Worm (Caenorhabditis elegans) whole organism, L4 larva: ENCODE measurements around the gene lgc-6.

ENCODE experiments used
- D1046.2 ChIP-seq: fragments of 200-800 bp; sonication (Bioruptor generic); IDR thresholded peaks from 2 replicates; pipeline ENCODE4 v1.3.6; 2022; ENCODE audit warnings: missing genetic modification characterization, missing compliant biosample characterization
- F10B5.3 ChIP-seq: sonication (generic microtip); optimal IDR thresholded peaks from 2 replicates; lab custom pipeline; 2016; ENCODE audit warnings: mild to moderate bottlenecking, missing genetic modification characterization, missing compliant biosample characterization
- F26F4.8 ChIP-seq: fragments of 200-800 bp; sonication (Bioruptor generic); conservative IDR thresholded peaks from 2 replicates; pipeline ENCODE4 v1.3.6; 2022; ENCODE audit warnings: missing genetic modification characterization, missing compliant biosample characterization
- F37D6.2 ChIP-seq: sonication (generic microtip); optimal IDR thresholded peaks from 2 replicates; lab custom pipeline; 2016; ENCODE audit warnings: mild to moderate bottlenecking, missing genetic modification characterization, missing compliant biosample characterization
- F49E8.2 ChIP-seq: sonication (generic microtip); optimal IDR thresholded peaks from 2 replicates; lab custom pipeline; 2016; ENCODE audit warnings: missing compliant biosample characterization, mild to moderate bottlenecking, missing genetic modification characterization, borderline replicate concordance
- T20F7.1 ChIP-seq: fragments of 200-800 bp; sonication (Bioruptor generic); optimal IDR thresholded peaks from 2 replicates; lab custom pipeline; 2018; ENCODE audit warnings: mild to moderate bottlenecking, missing genetic modification characterization, missing compliant biosample characterization
- T26A8.4 ChIP-seq: fragments of 200-800 bp; sonication (Bioruptor generic); IDR thresholded peaks from 2 replicates; pipeline ENCODE4 v1.3.6; 2022; ENCODE audit warnings: missing genetic modification characterization, missing compliant biosample characterization
- Y48G9A.11 ChIP-seq: fragments of 200-800 bp; sonication (Bioruptor generic); IDR thresholded peaks from 2 replicates; pipeline ENCODE4 v1.3.6; 2022; ENCODE audit warnings: missing genetic modification reagents, missing genetic modification characterization, missing compliant biosample characterization
- Y5F2A.4 ChIP-seq: fragments of 200-800 bp; sonication (Bioruptor generic); optimal IDR thresholded peaks from 2 replicates; lab custom pipeline; 2018; ENCODE audit warnings: mild to moderate bottlenecking, missing genetic modification characterization, missing compliant biosample characterization
- Y75B8A.6 ChIP-seq: fragments of 200-800 bp; sonication (Bioruptor generic); IDR thresholded peaks from 2 replicates; pipeline ENCODE4 v1.3.6; 2022; ENCODE audit warnings: missing genetic modification reagents, missing genetic modification characterization, missing compliant biosample characterization
- ZK337.2 ChIP-seq: fragments of 200-800 bp; sonication (Bioruptor generic); IDR thresholded peaks from 2 replicates; pipeline ENCODE4 v1.3.6; 2022; ENCODE audit warnings: missing genetic modification reagents, missing genetic modification characterization, missing compliant biosample characterization
- ZK546.5 ChIP-seq, 2 experiments: sonication (generic microtip); optimal IDR thresholded peaks; 2 replicates each; lab custom pipeline; 2017; ENCODE audit warnings: missing biosample characterization in 2 of 2, missing genetic modification characterization in 2 of 2
- aha-1 ChIP-seq: fragments of 150-350 bp; peaks from one replicate; lab custom pipeline; 2014; ENCODE audit warnings: missing biosample characterization, missing genetic modification characterization
- ama-1 ChIP-seq: fragments of 150-350 bp; optimal IDR thresholded peaks from 2 replicates; lab custom pipeline; 2014; ENCODE audit warnings: inconsistent platforms, mixed read lengths
- attf-4 ChIP-seq: sonication (generic microtip); optimal IDR thresholded peaks from 3 replicates; lab custom pipeline; 2017; ENCODE audit warnings: missing biosample characterization, missing genetic modification characterization
- cey-2 ChIP-seq: sonication (generic microtip); optimal IDR thresholded peaks from 3 replicates; lab custom pipeline; 2017; ENCODE audit warnings: missing genetic modification characterization, mild to moderate bottlenecking, missing compliant biosample characterization, antibody characterized with exemption, borderline replicate concordance; ENCODE audit not compliant: insufficient read depth
- ctbp-1 ChIP-seq: fragments of 200-800 bp; sonication (Bioruptor generic); IDR thresholded peaks from 2 replicates; pipeline ENCODE4 v1.3.6; 2022; ENCODE audit warnings: missing genetic modification reagents, missing genetic modification characterization, missing compliant biosample characterization
- daf-16 ChIP-seq, 3 experiments: sonication (generic microtip); optimal IDR thresholded peaks; 2 replicates each; lab custom pipeline; 2016 to 2017; ENCODE audit warnings: missing genetic modification characterization in 3 of 3, missing genetic modification reagents in 3 of 3, mild to moderate bottlenecking in 2 of 3, missing compliant biosample characterization in 2 of 3, missing biosample characterization in 1 of 3, moderate library complexity in 1 of 3
- daf-19 ChIP-seq: fragments of 200-800 bp; sonication (Bioruptor generic); conservative IDR thresholded peaks from 2 replicates; pipeline ENCODE4 v1.3.6; 2022; ENCODE audit warnings: missing genetic modification characterization, missing compliant biosample characterization
- dmd-6 ChIP-seq: fragments of 200-800 bp; sonication (Bioruptor generic); IDR thresholded peaks from 2 replicates; pipeline ENCODE4 v1.3.6; 2022; ENCODE audit warnings: missing genetic modification reagents, missing genetic modification characterization, missing compliant biosample characterization
- dpl-1 ChIP-seq: fragments of 150-350 bp; optimal IDR thresholded peaks from 2 replicates; lab custom pipeline; 2014; ENCODE audit warnings: missing biosample characterization, missing genetic modification reagents, missing genetic modification characterization
- duxl-1 ChIP-seq: sonication (generic microtip); optimal IDR thresholded peaks from 2 replicates; lab custom pipeline; 2016; ENCODE audit warnings: mild to moderate bottlenecking, missing genetic modification characterization, moderate library complexity, missing compliant biosample characterization; ENCODE audit not compliant: poor library complexity
- egl-27 ChIP-seq: sonication (generic microtip); optimal IDR thresholded peaks from 3 replicates; lab custom pipeline; 2017; ENCODE audit warnings: missing biosample characterization, missing genetic modification reagents, missing genetic modification characterization
- gei-8 ChIP-seq: fragments of 200-800 bp; sonication (Bioruptor generic); optimal IDR thresholded peaks from 2 replicates; lab custom pipeline; 2018; ENCODE audit warnings: mild to moderate bottlenecking, missing genetic modification characterization, missing compliant biosample characterization
- hif-1 ChIP-seq, 2 experiments: sonication (generic microtip); optimal IDR thresholded peaks; 2 replicates each; lab custom pipeline; 2016 to 2017; ENCODE audit warnings: missing compliant biosample characterization in 2 of 2, missing genetic modification characterization in 2 of 2, missing genetic modification reagents in 2 of 2, missing genotype in 2 of 2, mild to moderate bottlenecking in 1 of 2
- hmg-1.1 ChIP-seq: fragments of 200-800 bp; sonication (Bioruptor generic); IDR thresholded peaks from 2 replicates; pipeline ENCODE4 v1.3.6; 2022; ENCODE audit warnings: missing genetic modification reagents, missing genetic modification characterization, missing compliant biosample characterization
- jun-1 ChIP-seq: fragments of 150-350 bp; optimal IDR thresholded peaks from 2 replicates; lab custom pipeline; 2014; ENCODE audit warnings: missing biosample characterization, missing genetic modification reagents, missing genetic modification characterization
- lin-1 ChIP-seq: fragments of 200-800 bp; sonication (Bioruptor generic); IDR thresholded peaks from 2 replicates; pipeline ENCODE4 v1.3.6; 2022; ENCODE audit warnings: missing genetic modification reagents, missing genetic modification characterization, missing compliant biosample characterization
- lin-13 ChIP-seq: fragments of 150-350 bp; optimal IDR thresholded peaks from 2 replicates; lab custom pipeline; 2014; ENCODE audit warnings: missing biosample characterization, missing genetic modification reagents, missing genetic modification characterization
- lin-15B ChIP-seq: fragments of 150-350 bp; sonication (generic microtip); optimal IDR thresholded peaks from 3 replicates; lab custom pipeline; 2014; ENCODE audit warnings: missing biosample characterization, missing genetic modification characterization
- lin-29 ChIP-seq: fragments of 200-800 bp; sonication (Bioruptor generic); IDR thresholded peaks from 2 replicates; pipeline ENCODE4 v1.3.6; 2022; ENCODE audit warnings: missing genetic modification reagents, missing genetic modification characterization, missing compliant biosample characterization
- lin-39 ChIP-seq: fragments of 150-350 bp; optimal IDR thresholded peaks from 2 replicates; lab custom pipeline; 2014; ENCODE audit warnings: missing biosample characterization, missing genetic modification reagents, missing genetic modification characterization
- madf-9 ChIP-seq: fragments of 200-800 bp; sonication (Bioruptor generic); conservative IDR thresholded peaks from 2 replicates; pipeline ENCODE4 v1.3.6; 2022; ENCODE audit warnings: missing genetic modification reagents, missing genetic modification characterization, missing compliant biosample characterization
- mdl-1 ChIP-seq, 2 experiments: fragments of 150-350 bp in 1 of 2; sonication (generic microtip) in 1 of 2; optimal IDR thresholded peaks; 2 replicates each; lab custom pipeline; 2014 to 2017; ENCODE audit warnings: missing biosample characterization in 2 of 2, missing genetic modification characterization in 2 of 2
- mdt-29 ChIP-seq: fragments of 200-800 bp; sonication (Bioruptor generic); IDR thresholded peaks from 2 replicates; pipeline ENCODE4 v1.3.6; 2022; ENCODE audit warnings: missing genetic modification reagents, missing genetic modification characterization, missing compliant biosample characterization
- nhr-10 ChIP-seq: fragments of 150-350 bp; optimal IDR thresholded peaks from 2 replicates; lab custom pipeline; 2014; ENCODE audit warnings: missing biosample characterization, missing genetic modification characterization
- nhr-237 ChIP-seq: sonication (generic microtip); optimal IDR thresholded peaks from 2 replicates; lab custom pipeline; 2017; ENCODE audit warnings: missing biosample characterization, missing genetic modification characterization
- nhr-48 ChIP-seq: sonication (generic microtip); optimal IDR thresholded peaks from 2 replicates; lab custom pipeline; 2016; ENCODE audit warnings: mild to moderate bottlenecking, missing genetic modification characterization, missing compliant biosample characterization
- nhr-6 ChIP-seq: fragments of 150-350 bp; optimal IDR thresholded peaks from 2 replicates; lab custom pipeline; 2014; ENCODE audit warnings: missing biosample characterization, missing genetic modification characterization
- nhr-77 ChIP-seq: fragments of 150-350 bp; optimal IDR thresholded peaks from 2 replicates; lab custom pipeline; 2014; ENCODE audit warnings: missing biosample characterization, missing genetic modification characterization
- pha-4 ChIP-seq, 2 experiments: fragments of 150-350 bp in 1 of 2; fragments of 200-800 bp in 1 of 2; sonication (Bioruptor generic) in 1 of 2; IDR thresholded peaks in 1 of 2; optimal IDR thresholded peaks in 1 of 2; 2 replicates each; pipeline versions ENCODE4 v1.3.6 to Lab custom; 2014 to 2022; ENCODE audit warnings: missing genetic modification characterization in 2 of 2, missing genetic modification reagents in 2 of 2, missing biosample characterization in 1 of 2, missing compliant biosample characterization in 1 of 2
- sdz-12 ChIP-seq: fragments of 200-800 bp; sonication (Bioruptor generic); optimal IDR thresholded peaks from 2 replicates; lab custom pipeline; 2018; ENCODE audit warnings: mild to moderate bottlenecking, missing genetic modification characterization, missing compliant biosample characterization
- set-16 ChIP-seq: fragments of 200-800 bp; sonication (Bioruptor generic); IDR thresholded peaks from 2 replicates; pipeline ENCODE4 v1.3.6; 2022; ENCODE audit warnings: missing genetic modification reagents, missing genetic modification characterization, missing compliant biosample characterization
- spr-1 ChIP-seq: sonication (generic microtip); optimal IDR thresholded peaks from 2 replicates; lab custom pipeline; 2016; ENCODE audit warnings: mild to moderate bottlenecking, missing genetic modification characterization, missing compliant biosample characterization
- unc-130 ChIP-seq: sonication (generic microtip); optimal IDR thresholded peaks from 2 replicates; lab custom pipeline; 2016; ENCODE audit warnings: missing genetic modification reagents, missing genetic modification characterization, missing compliant biosample characterization
- unc-62 ChIP-seq, 3 experiments: fragments of 150-350 bp in 1 of 3; sonication (generic microtip); optimal IDR thresholded peaks in 2 of 3; peaks in 1 of 3; 1 replicate in 1 of 3; 2 replicates in 2 of 3; lab custom pipeline; 2014 to 2017; ENCODE audit warnings: missing biosample characterization in 3 of 3, missing genetic modification characterization in 3 of 3, missing genetic modification reagents in 3 of 3, missing genotype in 1 of 3
- vab-7 ChIP-seq: fragments of 200-800 bp; sonication (Bioruptor generic); IDR thresholded peaks from 2 replicates; pipeline ENCODE4 v1.3.6; 2022; ENCODE audit warnings: missing genetic modification reagents, missing genetic modification characterization, missing compliant biosample characterization
- zip-2 ChIP-seq: fragments of 150-350 bp; optimal IDR thresholded peaks from 2 replicates; lab custom pipeline; 2014; ENCODE audit warnings: missing biosample characterization, missing genetic modification characterization
- ztf-7 ChIP-seq: fragments of 150-350 bp; optimal IDR thresholded peaks from 2 replicates; lab custom pipeline; 2014; ENCODE audit warnings: missing biosample characterization, missing genetic modification characterization

The lgc-6 gene

ce11 chrIV:8377501-8377900, 37.8 kb downstream of the lgc-6 start, which contains the start of gene D2096.7 (continued):
- TF ChIP-seq Y48G9A.11 (GFP tag; lab: Robert Waterston, UW) = peak; percentile 85
- TF ChIP-seq lin-1 (GFP tag; lab: Robert Waterston, UW) = 0 out of 2 replicates have a peak, but pooled peaks have one; percentile 40
- TF ChIP-seq D1046.2 (GFP tag; lab: Robert Waterston, UW) = peak; percentile 30; the same call in 1 of the 2 replicates
- TF ChIP-seq F26F4.8 (GFP tag; lab: Robert Waterston, UW) = no peak
- peak; percentile 44 for TF ChIP-seq duxl-1 (tag; lab: Kevin White, UChicago)
- TF ChIP-seq nhr-237 = no peak
- no peak for TF ChIP-seq nhr-10 (tag; lab: Kevin White, UChicago)
- no peak for TF ChIP-seq cey-2 (tag; lab: Kevin White, UChicago)
- TF ChIP-seq nhr-48 (tag; lab: Kevin White, UChicago) = no peak
- no peak for TF ChIP-seq aha-1 (tag; lab: Kevin White, UChicago)
- no peak for TF ChIP-seq attf-4 (tag; lab: Kevin White, UChicago)
- peak in 1 of 2 experiments; percentile 11 for TF ChIP-seq daf-16 (GFP tag; optimal IDR thresholded peaks at IDR 0.05; lab: Kevin White, UChicago)
- TF ChIP-seq daf-16 (tag; optimal IDR thresholded peaks at IDR 0.05; lab: Kevin White, UChicago) = peak; percentile 28
- no peak for TF ChIP-seq zip-2 (tag; lab: Kevin White, UChicago)
- no peak for TF ChIP-seq mdl-1 (tag; optimal IDR thresholded peaks at IDR 0.05; lab: Kevin White, UChicago)
- no peak for TF ChIP-seq nhr-6 (tag; lab: Kevin White, UChicago)
- TF ChIP-seq hmg-1.1 = 0 out of 2 replicates have a peak, but pooled peaks have one; percentile 20
- no peak for TF ChIP-seq unc-62 (GFP tag; optimal IDR thresholded peaks at IDR 0.05 in 1 of 2; lab: Kevin White, UChicago)
- no peak for TF ChIP-seq unc-62 (tag; optimal IDR thresholded peaks at IDR 0.05; lab: Kevin White, UChicago)
- peak; percentile 70 for TF ChIP-seq unc-130 (GFP tag; lab: Kevin White, UChicago)
- no peak for TF ChIP-seq gei-8 (GFP tag; lab: Kevin White, UChicago)
- 0 out of 2 replicates have a peak, but pooled peaks have one; percentile 23 for TF ChIP-seq ZK337.2
- TF ChIP-seq vab-7 (GFP tag; lab: Robert Waterston, UW) = no peak
- TF ChIP-seq dmd-6 = no peak
- peak; percentile 62 for TF ChIP-seq Y5F2A.4
- no peak for TF ChIP-seq F10B5.3 (tag; lab: Kevin White, UChicago)
- TF ChIP-seq ama-1 (lab: Kevin White, UChicago) = peak; percentile 89
- TF ChIP-seq lin-39 (tag; lab: Kevin White, UChicago) = no peak
- no peak for TF ChIP-seq mdt-29
- no peak for TF ChIP-seq lin-15B (tag; lab: Kevin White, UChicago)
- peak; percentile 66 for TF ChIP-seq ctbp-1 (GFP tag; lab: Robert Waterston, UW)
- TF ChIP-seq lin-29 (GFP tag; lab: Robert Waterston, UW) = no peak
- no peak for TF ChIP-seq egl-27 (tag; lab: Kevin White, UChicago)
- no peak for TF ChIP-seq madf-9
- no peak for TF ChIP-seq dpl-1 (GFP tag; lab: Kevin White, UChicago)
- peak; percentile 63 for TF ChIP-seq Y75B8A.6
- no peak for TF ChIP-seq ZK546.5 (tag; optimal IDR thresholded peaks at IDR 0.05; lab: Kevin White, UChicago)
- TF ChIP-seq hif-1 (tag; optimal IDR thresholded peaks at IDR 0.05; lab: Kevin White, UChicago) = no peak
- TF ChIP-seq sdz-12 (GFP tag; lab: Kevin White, UChicago) = no peak
- TF ChIP-seq nhr-77 (tag; lab: Kevin White, UChicago) = no peak
- no peak for TF ChIP-seq set-16
- TF ChIP-seq daf-19 (GFP tag; lab: Robert Waterston, UW) = peak; percentile 54; the same call in 1 of the 2 replicates
- TF ChIP-seq ztf-7 (tag; lab: Kevin White, UChicago) = no peak
- TF ChIP-seq F49E8.2 (tag; lab: Kevin White, UChicago) = peak; percentile 94
- peak; percentile 69 for TF ChIP-seq T26A8.4 (GFP tag; lab: Robert Waterston, UW)
- no peak for TF ChIP-seq F37D6.2
- peak; percentile 33 for TF ChIP-seq spr-1 (tag; lab: Kevin White, UChicago)
- TF ChIP-seq pha-4 (GFP tag; IDR thresholded peaks at IDR 0.05; lab: Robert Waterston, UW) = peak; percentile 74
- TF ChIP-seq pha-4 (tag; optimal IDR thresholded peaks at IDR 0.05; lab: Kevin White, UChicago) = no peak
- TF ChIP-seq lin-13 (GFP tag; lab: Kevin White, UChicago) = peak; percentile 64
- no peak for TF ChIP-seq jun-1
- TF ChIP-seq T20F7.1 (GFP tag; lab: Kevin White, UChicago) = peak; percentile 51
